Fruit fly (Drosophila melanogaster) whole organism, embryonic: ENCODE data around the gene Gbs-70E.
A peak's percentile ranks its signal among the peaks of the same experiment; 100 is the strongest.

Source experiments
- BtbVII ChIP-seq: fragments of 200-800 bp; sonication (Bioruptor generic); optimal IDR thresholded peaks from 3 replicates; lab custom pipeline; 2017; ENCODE audit warnings: missing biosample characterization, mild to moderate bottlenecking, missing genetic modification characterization
- CG12219 ChIP-seq: fragments of 200-800 bp; sonication (Bioruptor generic); optimal IDR thresholded peaks from 3 replicates; lab custom pipeline; 2018; ENCODE audit warnings: missing biosample characterization, mild to moderate bottlenecking, missing genetic modification characterization
- CG12659 ChIP-seq: fragments of 200-800 bp; sonication (Bioruptor generic); optimal IDR thresholded peaks from 3 replicates; lab custom pipeline; 2017; ENCODE audit warnings: mild to moderate bottlenecking, missing biosample characterization, missing genetic modification reagents, missing genetic modification characterization
- CG14965 ChIP-seq: fragments of 200-800 bp; sonication (Bioruptor generic); optimal IDR thresholded peaks from 2 replicates; lab custom pipeline; 2016; ENCODE audit warnings: missing biosample characterization, missing genetic modification characterization, borderline replicate concordance
- CG17359 ChIP-seq: fragments of 200-800 bp; sonication (Bioruptor generic); optimal IDR thresholded peaks from 3 replicates; lab custom pipeline; 2018; ENCODE audit warnings: missing biosample characterization, mild to moderate bottlenecking, missing genetic modification characterization, moderate library complexity
- CG17385 ChIP-seq: fragments of 200-800 bp; sonication (Bioruptor generic); optimal IDR thresholded peaks from 3 replicates; lab custom pipeline; 2018; ENCODE audit warnings: missing biosample characterization, mild to moderate bottlenecking, missing genetic modification characterization
- CG2120 ChIP-seq: fragments of 200-800 bp; sonication (Bioruptor generic); optimal IDR thresholded peaks from 3 replicates; lab custom pipeline; 2016; ENCODE audit warnings: missing biosample characterization, missing genetic modification characterization
- CG2129 ChIP-seq: fragments of 200-800 bp; sonication (Bioruptor generic); IDR thresholded peaks from 2 replicates; pipeline ENCODE4 v1.3.6; 2022; ENCODE audit warnings: missing biosample characterization, missing genetic modification characterization; ENCODE audit not compliant: partially characterized antibody
- CG31224 ChIP-seq: fragments of 200-800 bp; sonication (Bioruptor generic); IDR thresholded peaks from 2 replicates; pipeline ENCODE4 v1.3.6; 2022; ENCODE audit warnings: missing biosample characterization, missing genetic modification characterization
- CG31441 ChIP-seq: fragments of 200-800 bp; sonication (Bioruptor generic); IDR thresholded peaks from 2 replicates; pipeline ENCODE4 v1.3.6; 2022; ENCODE audit warnings: missing biosample characterization, missing genetic modification characterization
- CG3281 ChIP-seq: fragments of 200-800 bp; sonication (Bioruptor generic); optimal IDR thresholded peaks from 3 replicates; lab custom pipeline; 2017; ENCODE audit warnings: missing biosample characterization, mild to moderate bottlenecking, missing genetic modification characterization
- CG43689 ChIP-seq: fragments of 200-800 bp; sonication (Bioruptor generic); IDR thresholded peaks from 2 replicates; pipeline ENCODE4 v1.3.6; 2022; ENCODE audit warnings: missing biosample characterization, missing genetic modification characterization
- CG4617 ChIP-seq: fragments of 200-800 bp; sonication (Bioruptor generic); optimal IDR thresholded peaks from 3 replicates; lab custom pipeline; 2016; ENCODE audit warnings: missing biosample characterization, missing genetic modification characterization, borderline replicate concordance
- CG4730 ChIP-seq: fragments of 200-800 bp; sonication (Bioruptor generic); IDR thresholded peaks from 2 replicates; pipeline ENCODE4 v1.3.6; 2022; ENCODE audit warnings: missing biosample characterization, missing genetic modification characterization
- CG5245 ChIP-seq: fragments of 200-800 bp; sonication (Bioruptor generic); optimal IDR thresholded peaks from 3 replicates; lab custom pipeline; 2016; ENCODE audit warnings: missing biosample characterization, missing genetic modification characterization
- CG6689 ChIP-seq: fragments of 200-800 bp; sonication (Bioruptor generic); IDR thresholded peaks from 2 replicates; pipeline ENCODE4 v1.3.6; 2022; ENCODE audit warnings: missing biosample characterization, missing genetic modification characterization
- CG8089 ChIP-seq: fragments of 200-800 bp; sonication (Bioruptor generic); optimal IDR thresholded peaks from 3 replicates; lab custom pipeline; 2016; ENCODE audit warnings: missing biosample characterization, missing genetic modification characterization
- CG8944 ChIP-seq: fragments of 200-800 bp; sonication (Bioruptor generic); optimal IDR thresholded peaks from 3 replicates; lab custom pipeline; 2016; ENCODE audit warnings: missing biosample characterization, missing genetic modification characterization
- D ChIP-seq, 2 experiments: fragments of 200-800 bp in 1 of 2; fragments of >200 bp in 1 of 2; sonication (Bioruptor generic) in 1 of 2; optimal IDR thresholded peaks; 2 replicates in 1 of 2; 3 replicates in 1 of 2; lab custom pipeline; 2017; ENCODE audit warnings: mild to moderate bottlenecking in 1 of 2, missing biosample characterization in 1 of 2, missing genetic modification characterization in 1 of 2, missing genetic modification reagents in 1 of 2
- Dek ChIP-seq: fragments of 200-800 bp; sonication (Bioruptor generic); optimal IDR thresholded peaks from 3 replicates; lab custom pipeline; 2019; ENCODE audit warnings: missing biosample characterization, mild to moderate bottlenecking, missing genetic modification characterization, moderate library complexity
- Dip2 ChIP-seq: fragments of 200-800 bp; sonication (Bioruptor generic); IDR thresholded peaks from 2 replicates; pipeline ENCODE4 v1.3.6; 2022; ENCODE audit warnings: missing biosample characterization, missing genetic modification characterization
- ERR ChIP-seq: fragments of 200-800 bp; sonication (Bioruptor generic); optimal IDR thresholded peaks from 2 replicates; lab custom pipeline; 2016; ENCODE audit warnings: missing biosample characterization, missing genetic modification characterization
- GATAe ChIP-seq: fragments of 200-800 bp; sonication (Bioruptor generic); conservative IDR thresholded peaks from 2 replicates; pipeline ENCODE4 v1.3.6; 2022; ENCODE audit warnings: missing biosample characterization, missing genetic modification characterization
- HHEX ChIP-seq: fragments of 200-800 bp; sonication (Bioruptor generic); optimal IDR thresholded peaks from 3 replicates; lab custom pipeline; 2017; ENCODE audit warnings: missing biosample characterization, mild to moderate bottlenecking, missing genetic modification characterization, missing genetic modification reagents
- Lhr ChIP-seq: fragments of 200-800 bp; sonication (Bioruptor generic); optimal IDR thresholded peaks from 3 replicates; lab custom pipeline; 2017; ENCODE audit warnings: mild to moderate bottlenecking, missing biosample characterization, missing genetic modification reagents, missing genetic modification characterization
- MBD-R2 ChIP-seq: fragments of 200-800 bp; sonication (Bioruptor generic); IDR thresholded peaks from 2 replicates; pipeline ENCODE4 v1.3.6; 2022; ENCODE audit warnings: missing biosample characterization, missing genetic modification characterization
- MTF-1 ChIP-seq: fragments of 200-800 bp; sonication (Bioruptor generic); optimal IDR thresholded peaks from 2 replicates; lab custom pipeline; 2018; ENCODE audit warnings: missing biosample characterization, mild to moderate bottlenecking, missing genetic modification characterization, borderline replicate concordance
- NfI ChIP-seq: fragments of 200-800 bp; sonication (Bioruptor generic); optimal IDR thresholded peaks from 3 replicates; lab custom pipeline; 2018; ENCODE audit warnings: missing biosample characterization, mild to moderate bottlenecking, missing genetic modification characterization, moderate library complexity
- Side ChIP-seq: fragments of 200-800 bp; sonication (Bioruptor generic); optimal IDR thresholded peaks from 2 replicates; lab custom pipeline; 2016; ENCODE audit warnings: missing biosample characterization, missing genetic modification characterization
- Stat92E ChIP-seq, 3 experiments: fragments of >200 bp in 2 of 3; fragments of 200-800 bp in 1 of 3; sonication (Bioruptor generic) in 1 of 3; optimal IDR thresholded peaks; 2 replicates each; lab custom pipeline; 2017 to 2019; ENCODE audit warnings: missing biosample characterization in 3 of 3, missing genetic modification characterization in 3 of 3, mild to moderate bottlenecking in 1 of 3, moderate library complexity in 1 of 3
- Tbp ChIP-seq: fragments of >200 bp; optimal IDR thresholded peaks from 2 replicates; lab custom pipeline; 2018; ENCODE audit warnings: missing biosample characterization, missing genetic modification characterization
- ash1 ChIP-seq: fragments of 200-800 bp; sonication (Bioruptor generic); optimal IDR thresholded peaks from 2 replicates; lab custom pipeline; 2018; ENCODE audit warnings: missing biosample characterization, mild to moderate bottlenecking, missing genetic modification characterization
- bab2 ChIP-seq: fragments of 200-800 bp; sonication (Bioruptor generic); optimal IDR thresholded peaks from 2 replicates; lab custom pipeline; 2016; ENCODE audit warnings: missing biosample characterization, missing genetic modification characterization
- cg ChIP-seq: fragments of 200-800 bp; sonication (Bioruptor generic); optimal IDR thresholded peaks from 3 replicates; lab custom pipeline; 2019; ENCODE audit warnings: missing biosample characterization, mild to moderate bottlenecking, missing genetic modification characterization, moderate library complexity
- croc ChIP-seq: fragments of 200-800 bp; sonication (Bioruptor generic); conservative IDR thresholded peaks from 3 replicates; pipeline ENCODE4 v1.3.6; 2022; ENCODE audit warnings: missing biosample characterization, missing genetic modification characterization
- dan ChIP-seq: fragments of 200-800 bp; sonication (Bioruptor generic); IDR thresholded peaks from 2 replicates; pipeline ENCODE4 v1.3.6; 2022; ENCODE audit warnings: missing biosample characterization, missing genetic modification characterization
- eve ChIP-seq, 2 experiments: fragments of >200 bp; optimal IDR thresholded peaks; 2 replicates each; lab custom pipeline; 2017; ENCODE audit warnings: missing biosample characterization in 2 of 2, missing genetic modification characterization in 2 of 2
- fd102C ChIP-seq: fragments of 200-800 bp; sonication (Bioruptor generic); optimal IDR thresholded peaks from 2 replicates; lab custom pipeline; 2018; ENCODE audit warnings: missing biosample characterization, mild to moderate bottlenecking, missing genetic modification characterization, moderate library complexity
- gro ChIP-seq: fragments of 200-800 bp; sonication (Bioruptor generic); optimal IDR thresholded peaks from 2 replicates; lab custom pipeline; 2016; ENCODE audit warnings: missing biosample characterization, missing genetic modification characterization
- hth ChIP-seq: fragments of >200 bp; optimal IDR thresholded peaks from 2 replicates; lab custom pipeline; 2017; ENCODE audit warnings: inconsistent platforms
- jing ChIP-seq: fragments of 200-800 bp; sonication (Bioruptor generic); optimal IDR thresholded peaks from 2 replicates; lab custom pipeline; 2018; ENCODE audit warnings: missing biosample characterization, mild to moderate bottlenecking, missing genetic modification characterization
- nerfin-2 ChIP-seq: fragments of 200-800 bp; sonication (Bioruptor generic); IDR thresholded peaks from 2 replicates; pipeline ENCODE4 v1.3.6; 2022; ENCODE audit warnings: missing biosample characterization, missing genetic modification characterization; ENCODE audit not compliant: partially characterized antibody
- nom ChIP-seq: fragments of 200-800 bp; sonication (Bioruptor generic); optimal IDR thresholded peaks from 2 replicates; lab custom pipeline; 2017; ENCODE audit warnings: missing biosample characterization, missing genetic modification characterization, mild to moderate bottlenecking, moderate library complexity, missing genetic modification reagents
- org-1 ChIP-seq: fragments of 200-800 bp; sonication (Bioruptor generic); optimal IDR thresholded peaks from 2 replicates; lab custom pipeline; 2017; ENCODE audit warnings: missing biosample characterization, missing genetic modification characterization
- pfk ChIP-seq: fragments of 200-800 bp; sonication (Bioruptor generic); optimal IDR thresholded peaks from 2 replicates; lab custom pipeline; 2018; ENCODE audit warnings: missing biosample characterization, mild to moderate bottlenecking, missing genetic modification characterization, moderate library complexity
- pho ChIP-seq: fragments of 200-800 bp; sonication (Bioruptor generic); optimal IDR thresholded peaks from 2 replicates; lab custom pipeline; 2016; ENCODE audit warnings: missing biosample characterization, missing genetic modification characterization
- psq ChIP-seq: fragments of 200-800 bp; sonication (Bioruptor generic); optimal IDR thresholded peaks from 2 replicates; lab custom pipeline; 2017; ENCODE audit warnings: missing biosample characterization, missing genetic modification characterization
- pum ChIP-seq: fragments of 200-800 bp; sonication (Bioruptor generic); optimal IDR thresholded peaks from 2 replicates; lab custom pipeline; 2016; ENCODE audit warnings: missing biosample characterization, missing genetic modification characterization
- yki ChIP-seq: fragments of >200 bp; optimal IDR thresholded peaks from 3 replicates; lab custom pipeline; 2018

The Gbs-70E gene

DNA sequence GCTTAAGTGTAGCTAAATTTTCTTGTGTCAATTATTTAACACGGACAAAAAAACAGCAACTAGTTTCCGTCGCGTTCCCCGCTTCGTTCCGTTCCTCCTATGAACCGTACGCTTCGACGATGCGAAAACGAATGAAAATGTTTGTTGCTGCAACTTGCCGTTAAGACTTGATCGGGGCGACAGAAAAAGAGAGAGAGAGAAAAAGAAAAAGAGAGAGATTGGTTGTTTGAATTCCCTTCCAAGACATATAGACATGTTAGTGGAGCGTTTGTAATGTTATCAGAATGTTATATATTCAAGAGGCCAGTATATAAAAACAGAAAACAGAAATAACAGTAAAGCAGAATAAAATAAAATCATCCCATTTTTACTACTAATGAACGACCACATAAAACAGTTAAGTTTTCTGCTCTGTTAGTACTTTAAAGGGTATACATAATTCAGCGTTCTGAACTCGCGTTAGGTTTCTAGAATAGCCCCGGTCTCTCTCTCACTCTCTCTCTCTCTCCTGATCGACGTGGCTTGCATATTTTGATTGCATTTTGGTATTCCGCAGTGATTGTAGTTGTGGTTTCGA, at the start of gene Gbs-70E:
Gene Gbs-70E, minus strand, starts transcription at position 137 of the 577 bp plus-strand sequence.
- peak; percentile 91 for TF ChIP-seq CG17359
- peak; percentile 88 for TF ChIP-seq Dek (tag; lab: Kevin White, UChicago)
- peak; percentile 61 for TF ChIP-seq psq (GFP tag; lab: Kevin White, UChicago)
- peak; percentile 83 for TF ChIP-seq nom (GFP tag; lab: Kevin White, UChicago)
- TF ChIP-seq CG12659 (GFP tag; lab: Kevin White, UChicago): peak; percentile 92
- TF ChIP-seq CG17385 (GFP tag; lab: Kevin White, UChicago): peak; percentile 90
- peak in 1 of 2 experiments; percentile 97 for TF ChIP-seq eve (GFP tag; optimal IDR thresholded peaks at IDR 0.05; lab: Kevin White, UChicago)
- peak; percentile 86; the same call in 1 of the 2 replicates for TF ChIP-seq CG4730 (GFP tag; lab: Robert Waterston, UW)
- TF ChIP-seq CG14965 (GFP tag; lab: Kevin White, UChicago): peak; percentile 26
- TF ChIP-seq org-1: peak; percentile 90
- no peak for TF ChIP-seq CG43689 (GFP tag; lab: Robert Waterston, UW)
- TF ChIP-seq yki: peak; percentile 88
- peak; percentile 91 for TF ChIP-seq CG8089 (GFP tag; lab: Kevin White, UChicago)
- TF ChIP-seq D (optimal IDR thresholded peaks at IDR 0.05; lab: Kevin White, UChicago): no peak
- peak; percentile 85 for TF ChIP-seq D (GFP tag; optimal IDR thresholded peaks at IDR 0.05; lab: Kevin White, UChicago)
- TF ChIP-seq fd102C (GFP tag; lab: Kevin White, UChicago): peak; percentile 39
- peak; percentile 91 for TF ChIP-seq CG3281 (GFP tag; lab: Kevin White, UChicago)
- TF ChIP-seq CG31224 (GFP tag; lab: Robert Waterston, UW): peak; percentile 82
- peak; percentile 66 for TF ChIP-seq jing (GFP tag; lab: Kevin White, UChicago)
- TF ChIP-seq dan (GFP tag; lab: Robert Waterston, UW): no peak
- peak; percentile 79 for TF ChIP-seq CG5245 (GFP tag; lab: Kevin White, UChicago)
- TF ChIP-seq pho: peak; percentile 92
- peak; percentile 75; the same call in 1 of the 2 replicates for TF ChIP-seq GATAe
- TF ChIP-seq Side (GFP tag; lab: Kevin White, UChicago): peak; percentile 94
- TF ChIP-seq CG4617 (GFP tag; lab: Kevin White, UChicago): peak; percentile 83
- peak; percentile 48 for TF ChIP-seq ash1
- TF ChIP-seq cg (GFP tag; lab: Kevin White, UChicago): peak; percentile 23
- TF ChIP-seq croc (GFP tag; lab: Robert Waterston, UW): peak; percentile 79
- TF ChIP-seq CG2120 (GFP tag; lab: Kevin White, UChicago): peak; percentile 94
- TF ChIP-seq CG12219 (GFP tag; lab: Kevin White, UChicago): peak; percentile 91
- peak; percentile 94 for TF ChIP-seq BtbVII (GFP tag; lab: Kevin White, UChicago)
- peak; percentile 95 for TF ChIP-seq gro (GFP tag; lab: Kevin White, UChicago)
- 0 out of 2 replicates have a peak, but pooled peaks have one; percentile 44 for TF ChIP-seq nerfin-2 (GFP tag; lab: Robert Waterston, UW)
- no peak for TF ChIP-seq Dip2 (GFP tag; lab: Robert Waterston, UW)
- TF ChIP-seq MBD-R2: peak; percentile 51; the same call in 1 of the 2 replicates
- TF ChIP-seq CG6689 (GFP tag; lab: Robert Waterston, UW): peak; percentile 94
- no peak for TF ChIP-seq hth (lab: Kevin White, UChicago)
- peak in 1 of 3 experiments; percentile 98 for TF ChIP-seq Stat92E (GFP tag; optimal IDR thresholded peaks at IDR 0.05; lab: Kevin White, UChicago)
- no peak for TF ChIP-seq CG2129 (GFP tag; lab: Robert Waterston, UW)
- peak; percentile 84 for TF ChIP-seq ERR (GFP tag; lab: Kevin White, UChicago)
- TF ChIP-seq MTF-1 (GFP tag; lab: Kevin White, UChicago): peak; percentile 78
- TF ChIP-seq Lhr (GFP tag; lab: Kevin White, UChicago): peak; percentile 38
- peak; percentile 85 for TF ChIP-seq NfI (GFP tag; lab: Kevin White, UChicago)
- no peak for TF ChIP-seq Tbp (GFP tag; lab: Kevin White, UChicago)
- peak; percentile 93 for TF ChIP-seq bab2 (GFP tag; lab: Kevin White, UChicago)
- TF ChIP-seq HHEX (GFP tag; lab: Kevin White, UChicago): peak; percentile 88
- peak; percentile 68 for TF ChIP-seq pfk (GFP tag; lab: Kevin White, UChicago)
- peak; percentile 94 for TF ChIP-seq pum (GFP tag; lab: Kevin White, UChicago)
- peak; percentile 90 for TF ChIP-seq CG31441 (GFP tag; lab: Robert Waterston, UW)
- TF ChIP-seq CG8944: peak; percentile 83
